Worm (Caenorhabditis elegans): ENCODE data around the gene C38H2.2.

The C38H2.2 gene

DNA sequence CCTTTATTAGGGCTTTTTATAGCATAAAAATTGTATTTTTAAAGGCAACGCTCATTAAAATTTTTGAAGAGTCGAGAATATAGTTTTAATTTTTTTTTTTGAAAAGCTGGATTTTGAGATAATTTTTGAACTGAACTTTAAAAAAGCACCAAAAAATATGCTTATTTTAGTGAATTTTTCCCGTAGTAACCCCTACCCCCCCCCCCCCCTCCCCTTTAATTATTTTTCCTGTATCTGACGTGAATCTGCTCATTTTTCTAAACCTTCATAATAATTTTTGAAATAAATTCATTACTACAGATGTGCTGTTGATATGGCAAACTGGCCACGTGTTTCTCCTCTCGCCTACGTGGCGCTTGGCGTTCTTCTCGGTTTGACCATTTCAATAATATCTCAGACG lies at the start of gene C38H2.2:
TSS of gene C38H2.2 (plus strand) at position 301 of the 400 bp plus-strand sequence.
- TF ChIP-seq mab-5 (tag; optimal IDR thresholded peaks at IDR 0.05): no peak
- TF ChIP-seq lin-13 (GFP tag; optimal IDR thresholded peaks at IDR 0.05): no peak
- no peak for TF ChIP-seq sem-4 (tag; optimal IDR thresholded peaks at IDR 0.05)
- no peak for TF ChIP-seq lin-39 (tag; optimal IDR thresholded peaks at IDR 0.05)
- no peak for TF ChIP-seq mdl-1 (tag; optimal IDR thresholded peaks at IDR 0.05)
- TF ChIP-seq nhr-237 (tag; optimal IDR thresholded peaks at IDR 0.05): no peak
- TF ChIP-seq lin-11 (tag; optimal IDR thresholded peaks at IDR 0.05): no peak
- no peak for TF ChIP-seq egl-27 (tag; optimal IDR thresholded peaks at IDR 0.05)
- no peak for TF ChIP-seq zag-1 (tag; optimal IDR thresholded peaks at IDR 0.05)
- no peak for TF ChIP-seq ztf-11 (tag; optimal IDR thresholded peaks at IDR 0.05)

- TF ChIP-seq sma-9 (GFP tag; optimal IDR thresholded peaks at IDR 0.05) (no peak), sma-9 (tag; optimal IDR thresholded peaks at IDR 0.05) (no peak)
These were observed 49.0 kb upstream of the C38H2.2 start, which contains the start of gene T07C4.12 for ce11 chrIII:10332560-10332959. T07C4.12 (minus strand) TSS chrIII:10332660.

ce11 chrIII:10333961-10334542 lies 47.5 kb upstream of the C38H2.2 start, which contains the start of the genes jmjd-4 and mev-1:
jmjd-4 (minus strand) TSS chrIII:10334018.
mev-1 (plus strand) TSS chrIII:10334277.
- TF ChIP-seq crh-2 (tag; optimal IDR thresholded peaks at IDR 0.05) (peak; percentile 87), C34F6.9 (tag; optimal IDR thresholded peaks at IDR 0.05) (peak; percentile 95), egl-27 (tag; optimal IDR thresholded peaks at IDR 0.05) (peak; percentile 77), lsy-2 (tag; optimal IDR thresholded peaks at IDR 0.05) (peak; percentile 89 to 94), nhr-129 (tag; optimal IDR thresholded peaks at IDR 0.05) (peak; percentile 77), aly-2 (tag; optimal IDR thresholded peaks at IDR 0.05) (peak; percentile 33), lin-13 (GFP tag; optimal IDR thresholded peaks at IDR 0.05) (peak; percentile 78), elt-3 (tag; optimal IDR thresholded peaks at IDR 0.05) (no peak), nhr-237 (tag; optimal IDR thresholded peaks at IDR 0.05) (no peak), nhr-21 (tag; optimal IDR thresholded peaks at IDR 0.05) (peak; percentile 77), ceh-82 (tag; optimal IDR thresholded peaks at IDR 0.05) (no peak), snpc-4 (tag; optimal IDR thresholded peaks at IDR 0.05) (peak; percentile 63), unc-62 (GFP tag; optimal IDR thresholded peaks at IDR 0.05) (no peak), nhr-6 (tag; optimal IDR thresholded peaks at IDR 0.05) (peak; percentile 24), F13H6.1 (tag; optimal IDR thresholded peaks at IDR 0.05) (peak; percentile 84), nhr-23 (tag; optimal IDR thresholded peaks at IDR 0.05) (no peak), sma-3 (GFP tag; optimal IDR thresholded peaks at IDR 0.05) (peak; percentile 82), ztf-1 (GFP tag; conservative IDR thresholded peaks at IDR 0.05) (no peak), gmeb-1 (tag; optimal IDR thresholded peaks at IDR 0.05) (peak; percentile 90), elt-1 (tag; optimal IDR thresholded peaks at IDR 0.05) (no peak), blmp-1 (tag; optimal IDR thresholded peaks at IDR 0.05; ENCODE audit: insufficient read depth) (peak; percentile 31), ZK546.5 (tag; optimal IDR thresholded peaks at IDR 0.05) (peak; percentile 36), peb-1 (tag; optimal IDR thresholded peaks at IDR 0.05) (no peak), lin-39 (tag; optimal IDR thresholded peaks at IDR 0.05) (no peak), nhr-10 (tag; optimal IDR thresholded peaks at IDR 0.05) (peak; percentile 52), zag-1 (tag; optimal IDR thresholded peaks at IDR 0.05) (peak; percentile 39), Y55F3AM.14 (GFP tag; optimal IDR thresholded peaks at IDR 0.05) (peak; percentile 11), mbf-1 (tag; optimal IDR thresholded peaks at IDR 0.05) (no peak), mdl-1 (tag; optimal IDR thresholded peaks at IDR 0.05) (peak in 1 of 2 experiments; percentile 46), ztf-11 (tag; optimal IDR thresholded peaks at IDR 0.05) (no peak), unc-55 (GFP tag; optimal IDR thresholded peaks at IDR 0.05) (peak; percentile 87), unc-39 (tag; optimal IDR thresholded peaks at IDR 0.05) (no peak), sem-4 (tag; optimal IDR thresholded peaks at IDR 0.05) (peak; percentile 19), nhr-11 (tag; optimal IDR thresholded peaks at IDR 0.05) (no peak), lin-11 (tag; optimal IDR thresholded peaks at IDR 0.05) (peak; percentile 85), skn-1 (tag; optimal IDR thresholded peaks at IDR 0.05) (no peak), fos-1 (tag; optimal IDR thresholded peaks at IDR 0.05) (peak; percentile 91), mab-5 (tag; optimal IDR thresholded peaks at IDR 0.05) (peak; percentile 63), ztf-4 (tag; optimal IDR thresholded peaks at IDR 0.05) (peak; percentile 44), nhr-77 (tag; optimal IDR thresholded peaks at IDR 0.05) (peak; percentile 32), nhr-12 (tag; optimal IDR thresholded peaks at IDR 0.05) (no peak), R02D3.7 (tag; optimal IDR thresholded peaks at IDR 0.05) (peak; percentile 49), nhr-25 (tag; optimal IDR thresholded peaks at IDR 0.05) (peak; percentile 80), ceh-16 (tag; optimal IDR thresholded peaks at IDR 0.05) (peak; percentile 19), dmd-4 (tag; optimal IDR thresholded peaks at IDR 0.05) (no peak), sma-9 (GFP tag; optimal IDR thresholded peaks at IDR 0.05) (peak; percentile 79), sma-9 (tag; optimal IDR thresholded peaks at IDR 0.05) (no peak), ama-1 (optimal IDR thresholded peaks at IDR 0.05) (no peak), alr-1 (tag; optimal IDR thresholded peaks at IDR 0.05) (no peak)

Measured in whole organism, L2 larva.